Worm (Caenorhabditis elegans) whole organism, L1 larva: ENCODE data around the gene Y38H6C.24.

ENCODE experiments used
- alr-1 ChIP-seq: fragments of 200-800 bp; sonication (Bioruptor generic); optimal IDR thresholded peaks from 2 replicates; lab custom pipeline; 2018; ENCODE audit warnings: borderline replicate concordance, mild to moderate bottlenecking, missing genetic modification characterization, missing compliant biosample characterization
- aly-2 ChIP-seq: fragments of 150-350 bp; optimal IDR thresholded peaks from 2 replicates; lab custom pipeline; 2014; ENCODE audit warnings: missing biosample characterization, missing genetic modification characterization
- ama-1 ChIP-seq: fragments of 150-350 bp; optimal IDR thresholded peaks from 2 replicates; lab custom pipeline; 2014
- ceh-63 ChIP-seq: fragments of 200-800 bp; sonication (Bioruptor generic); optimal IDR thresholded peaks from 2 replicates; lab custom pipeline; 2018; ENCODE audit warnings: mild to moderate bottlenecking, missing genetic modification characterization, missing compliant biosample characterization
- ceh-88 ChIP-seq: fragments of 200-800 bp; sonication (Bioruptor generic); IDR thresholded peaks from 2 replicates; pipeline ENCODE4 v1.3.6; 2022; ENCODE audit warnings: missing genetic modification characterization, missing compliant biosample characterization
- ces-1 ChIP-seq: fragments of 150-350 bp; optimal IDR thresholded peaks from 2 replicates; lab custom pipeline; 2014; ENCODE audit warnings: missing biosample characterization, missing genetic modification reagents, missing genetic modification characterization
- dsc-1 ChIP-seq: sonication (generic microtip); optimal IDR thresholded peaks from 2 replicates; lab custom pipeline; 2016; ENCODE audit warnings: mild to moderate bottlenecking, missing genetic modification characterization, missing compliant biosample characterization
- efl-1 ChIP-seq, 4 experiments: fragments of 150-350 bp; optimal IDR thresholded peaks in 3 of 4; peaks in 1 of 4; 1 replicate in 1 of 4; 2 replicates in 3 of 4; lab custom pipeline; 2014; ENCODE audit warnings: missing biosample characterization in 2 of 4, missing genetic modification characterization in 2 of 4, missing genetic modification reagents in 2 of 4
- elt-2 ChIP-seq: sonication (generic microtip); optimal IDR thresholded peaks from 2 replicates; lab custom pipeline; 2016; ENCODE audit warnings: missing genetic modification characterization, mild to moderate bottlenecking, inconsistent platforms, missing compliant biosample characterization, missing genetic modification reagents
- fkh-8 ChIP-seq: sonication (generic microtip); optimal IDR thresholded peaks from 2 replicates; lab custom pipeline; 2016; ENCODE audit warnings: mild to moderate bottlenecking, missing genetic modification characterization, missing compliant biosample characterization
- fos-1 ChIP-seq: fragments of 150-350 bp; optimal IDR thresholded peaks from 2 replicates; lab custom pipeline; 2014; ENCODE audit warnings: missing biosample characterization, missing genetic modification characterization
- hlh-17 ChIP-seq: fragments of 200-800 bp; sonication (Bioruptor generic); optimal IDR thresholded peaks from 2 replicates; lab custom pipeline; 2018; ENCODE audit warnings: missing genetic modification characterization, mild to moderate bottlenecking, missing compliant biosample characterization, moderate library complexity, borderline replicate concordance
- jun-1 ChIP-seq: fragments of 150-350 bp; optimal IDR thresholded peaks from 2 replicates; lab custom pipeline; 2014; ENCODE audit warnings: missing biosample characterization, missing genetic modification reagents, missing genetic modification characterization
- lin-14 ChIP-seq: fragments of 200-800 bp; sonication (Bioruptor generic); optimal IDR thresholded peaks from 2 replicates; lab custom pipeline; 2018; ENCODE audit warnings: mild to moderate bottlenecking, missing genetic modification characterization, moderate library complexity, missing compliant biosample characterization
- lin-15B ChIP-seq: fragments of 150-350 bp; sonication (generic microtip); optimal IDR thresholded peaks from 3 replicates; lab custom pipeline; 2014; ENCODE audit warnings: missing biosample characterization, missing genetic modification characterization
- lin-35 ChIP-seq, 2 experiments: fragments of 150-350 bp; optimal IDR thresholded peaks; 2 replicates each; lab custom pipeline; 2014; ENCODE audit warnings: missing biosample characterization in 2 of 2, missing genetic modification characterization in 2 of 2, missing genetic modification reagents in 2 of 2
- lin-39 ChIP-seq: fragments of 150-350 bp; optimal IDR thresholded peaks from 2 replicates; lab custom pipeline; 2014; ENCODE audit warnings: missing biosample characterization, missing genetic modification reagents, missing genetic modification characterization
- lir-3 ChIP-seq: sonication (generic microtip); optimal IDR thresholded peaks from 2 replicates; lab custom pipeline; 2016; ENCODE audit warnings: mild to moderate bottlenecking, missing genetic modification characterization, moderate library complexity, missing compliant biosample characterization; ENCODE audit not compliant: poor library complexity
- lsy-2 ChIP-seq, 2 experiments: fragments of 150-350 bp; optimal IDR thresholded peaks; 2 replicates each; lab custom pipeline; 2014; ENCODE audit warnings: missing biosample characterization in 2 of 2, missing genetic modification characterization in 2 of 2
- mab-9 ChIP-seq: fragments of 200-800 bp; sonication (Bioruptor generic); IDR thresholded peaks from 2 replicates; pipeline ENCODE4 v1.3.6; 2022; ENCODE audit warnings: missing genetic modification reagents, missing genetic modification characterization, missing compliant biosample characterization
- mdl-1 ChIP-seq, 2 experiments: fragments of 150-350 bp; optimal IDR thresholded peaks; 2 replicates each; lab custom pipeline; 2014 to 2017; ENCODE audit warnings: missing biosample characterization in 2 of 2, missing genetic modification characterization in 2 of 2, inconsistent platforms in 1 of 2
- mef-2 ChIP-seq: fragments of 150-350 bp; optimal IDR thresholded peaks from 2 replicates; lab custom pipeline; 2014; ENCODE audit warnings: missing biosample characterization, missing genetic modification characterization
- mep-1 ChIP-seq: fragments of 150-350 bp; optimal IDR thresholded peaks from 2 replicates; lab custom pipeline; 2014; ENCODE audit warnings: missing biosample characterization, missing genetic modification characterization
- nhr-12 ChIP-seq: sonication (generic microtip); optimal IDR thresholded peaks from 2 replicates; lab custom pipeline; 2017; ENCODE audit warnings: missing biosample characterization, missing genetic modification characterization
- nhr-28 ChIP-seq: fragments of 150-350 bp; optimal IDR thresholded peaks from 2 replicates; lab custom pipeline; 2014; ENCODE audit warnings: missing biosample characterization, missing genetic modification characterization
- nhr-71 ChIP-seq: sonication (generic microtip); optimal IDR thresholded peaks from 2 replicates; lab custom pipeline; 2016; ENCODE audit warnings: mild to moderate bottlenecking, missing genetic modification characterization, moderate library complexity, missing compliant biosample characterization
- nhr-90 ChIP-seq: sonication (generic microtip); optimal IDR thresholded peaks from 2 replicates; lab custom pipeline; 2016; ENCODE audit warnings: mild to moderate bottlenecking, missing genetic modification characterization, missing compliant biosample characterization; ENCODE audit not compliant: poor library complexity
- snpc-4 ChIP-seq: fragments of 150-350 bp; optimal IDR thresholded peaks from 2 replicates; lab custom pipeline; 2014; ENCODE audit warnings: missing biosample characterization, missing genetic modification characterization
- sup-37 ChIP-seq: fragments of 200-800 bp; sonication (Bioruptor generic); optimal IDR thresholded peaks from 2 replicates; lab custom pipeline; 2018; ENCODE audit warnings: mild to moderate bottlenecking, missing genetic modification characterization, missing compliant biosample characterization
- tbx-2 ChIP-seq: sonication (generic microtip); optimal IDR thresholded peaks from 2 replicates; lab custom pipeline; 2016; ENCODE audit warnings: missing genetic modification characterization, missing compliant biosample characterization
- tlp-1 ChIP-seq: fragments of 150-350 bp; optimal IDR thresholded peaks from 2 replicates; lab custom pipeline; 2014; ENCODE audit warnings: missing biosample characterization, missing genetic modification characterization
- unc-86 ChIP-seq: sonication (generic microtip); optimal IDR thresholded peaks from 2 replicates; lab custom pipeline; 2016; ENCODE audit warnings: missing genetic modification characterization, missing compliant biosample characterization
- unc-98 ChIP-seq: fragments of 200-800 bp; sonication (Bioruptor generic); IDR thresholded peaks from 2 replicates; pipeline ENCODE4 v1.3.6; 2022; ENCODE audit warnings: missing genetic modification characterization, missing compliant biosample characterization
- vab-15 ChIP-seq: sonication (generic microtip); optimal IDR thresholded peaks from 2 replicates; lab custom pipeline; 2017; ENCODE audit warnings: missing genotype, mild to moderate bottlenecking, missing genetic modification characterization, missing compliant biosample characterization

The Y38H6C.24 gene

DNA sequence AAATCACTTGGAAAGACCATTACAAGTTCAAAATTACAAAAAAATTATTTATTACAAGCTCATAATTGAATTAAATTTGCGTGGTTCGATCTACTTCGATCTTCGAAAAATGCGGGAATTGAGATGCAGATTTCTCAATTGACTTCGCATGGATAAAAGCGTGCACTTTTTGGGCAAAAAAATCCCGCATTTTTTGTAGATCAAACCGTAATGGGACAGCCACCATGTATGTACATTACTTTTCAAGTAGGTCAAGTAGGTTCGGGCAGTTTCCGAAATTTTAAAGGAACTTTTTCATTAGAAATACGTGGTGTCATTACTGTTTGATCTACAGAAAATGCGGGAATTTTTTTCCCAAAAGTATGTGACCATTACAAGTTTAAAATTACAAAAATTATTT lies 28.7 kb upstream of the Y38H6C.24 start:
- TF ChIP-seq snpc-4 (no peak), efl-1 (optimal IDR thresholded peaks at IDR 0.05; lab: Kevin White, UChicago) (no peak), efl-1 (GFP tag; optimal IDR thresholded peaks at IDR 0.05 in 1 of 2; lab: Kevin White, UChicago) (peak in 1 of 2 experiments; percentile 25), elt-2 (tag; lab: Kevin White, UChicago) (peak; percentile 38)

DNA sequence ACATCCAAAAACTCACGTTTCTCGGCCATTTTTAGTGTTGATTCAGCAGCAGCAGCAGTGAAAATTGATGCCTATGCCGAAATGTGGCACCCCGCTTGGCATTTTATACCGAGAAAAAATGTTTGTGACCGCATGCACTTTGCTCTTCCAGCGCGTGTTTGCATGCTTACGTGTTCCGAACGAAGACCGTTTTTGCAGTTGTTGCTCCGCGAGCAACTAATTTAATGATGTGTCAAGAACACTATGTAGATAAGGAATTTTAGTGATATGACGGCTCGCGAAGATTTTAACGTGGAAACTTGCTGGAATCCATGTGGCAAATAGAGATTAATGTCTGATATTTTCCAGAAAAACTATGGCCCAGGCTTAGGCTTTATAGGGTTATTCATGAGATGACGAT lies 27.3 kb upstream of the Y38H6C.24 start, which contains the start of gene dct-16:
dct-16 (minus strand) TSS at position 78 of the 400 bp plus-strand sequence.
- no peak for TF ChIP-seq ceh-88 (GFP tag; lab: Robert Waterston, UW)
- peak; percentile 72 for TF ChIP-seq elt-2 (tag; lab: Kevin White, UChicago)
- TF ChIP-seq tbx-2 (tag; lab: Kevin White, UChicago) = no peak
- TF ChIP-seq nhr-71 (tag; lab: Kevin White, UChicago) = peak; percentile 18
- TF ChIP-seq ces-1 = no peak
- TF ChIP-seq lin-39 (tag; lab: Kevin White, UChicago) = no peak
- TF ChIP-seq lin-35 (GFP tag; optimal IDR thresholded peaks at IDR 0.05; lab: Kevin White, UChicago) = peak in 1 of 2 experiments; percentile 15
- TF ChIP-seq alr-1 = no peak
- peak; percentile 15 for TF ChIP-seq lin-14
- peak in 1 of 2 experiments; percentile 12 for TF ChIP-seq mdl-1 (tag; optimal IDR thresholded peaks at IDR 0.05; lab: Kevin White, UChicago)
- no peak for TF ChIP-seq nhr-12

DNA sequence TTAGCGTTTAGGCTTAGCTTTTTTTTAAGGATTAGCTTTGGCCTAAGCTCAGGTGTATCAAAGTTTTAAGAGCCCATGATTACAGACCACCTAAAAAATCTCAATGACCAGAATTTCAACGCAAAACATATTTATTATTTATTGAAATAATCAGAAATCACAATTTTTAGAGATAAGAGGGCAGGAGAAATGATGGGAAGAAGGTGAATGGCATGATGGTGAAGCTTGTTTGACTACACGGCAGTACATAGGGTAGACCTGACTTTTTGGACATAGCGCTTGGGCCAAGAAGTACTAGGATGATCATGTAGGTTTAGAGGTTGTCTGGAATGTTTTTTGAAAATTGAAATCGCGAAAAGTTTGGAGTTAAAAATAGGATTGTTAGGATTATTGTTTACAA lies 26.6 kb upstream of the Y38H6C.24 start:
- no peak for TF ChIP-seq hlh-17 (GFP tag; lab: Kevin White, UChicago)
- no peak for TF ChIP-seq unc-98 (GFP tag; lab: Robert Waterston, UW)
- no peak for TF ChIP-seq mep-1
- TF ChIP-seq lin-15B = no peak
- no peak for TF ChIP-seq dsc-1 (tag; lab: Kevin White, UChicago)
- TF ChIP-seq fos-1 (tag; lab: Kevin White, UChicago) = no peak
- TF ChIP-seq aly-2 (tag; lab: Kevin White, UChicago) = no peak
- TF ChIP-seq jun-1 = no peak
- no peak for TF ChIP-seq efl-1 (optimal IDR thresholded peaks at IDR 0.05; lab: Kevin White, UChicago)
- TF ChIP-seq efl-1 (GFP tag; optimal IDR thresholded peaks at IDR 0.05 in 1 of 2; lab: Kevin White, UChicago) = no peak
- TF ChIP-seq ceh-63 = no peak

DNA sequence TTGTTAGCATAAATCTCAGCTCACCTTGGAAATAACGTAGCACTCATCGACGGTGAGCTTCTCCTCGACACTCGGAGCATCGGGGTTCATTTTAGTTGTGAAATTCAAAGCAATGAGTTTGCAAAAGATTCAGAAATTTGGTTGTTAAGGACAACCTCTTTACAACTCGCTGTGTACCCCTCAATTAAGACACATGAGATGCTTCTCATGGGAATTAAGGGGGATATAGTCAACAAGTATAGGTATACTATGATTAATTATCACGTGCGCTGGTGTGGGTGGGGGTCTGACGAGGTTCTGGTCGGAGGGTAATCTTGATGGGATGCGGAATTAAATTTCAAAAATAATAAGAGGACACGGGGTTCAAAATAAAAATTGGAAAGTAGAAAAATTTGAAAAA lies 25.8 kb upstream of the Y38H6C.24 start, which contains the start of gene dct-14:
dct-14 (minus strand) TSS at position 101 of the 400 bp plus-strand sequence.
- no peak for TF ChIP-seq lir-3 (tag; lab: Kevin White, UChicago)
- no peak for TF ChIP-seq snpc-4
- TF ChIP-seq efl-1 (optimal IDR thresholded peaks at IDR 0.05; lab: Kevin White, UChicago) = no peak
- peak in 1 of 2 experiments; percentile 1 for TF ChIP-seq efl-1 (GFP tag; optimal IDR thresholded peaks at IDR 0.05 in 1 of 2; lab: Kevin White, UChicago)
- peak; percentile 14 for TF ChIP-seq fkh-8 (tag; lab: Kevin White, UChicago)
- TF ChIP-seq, all 84 proteins: peak for 2

DNA sequence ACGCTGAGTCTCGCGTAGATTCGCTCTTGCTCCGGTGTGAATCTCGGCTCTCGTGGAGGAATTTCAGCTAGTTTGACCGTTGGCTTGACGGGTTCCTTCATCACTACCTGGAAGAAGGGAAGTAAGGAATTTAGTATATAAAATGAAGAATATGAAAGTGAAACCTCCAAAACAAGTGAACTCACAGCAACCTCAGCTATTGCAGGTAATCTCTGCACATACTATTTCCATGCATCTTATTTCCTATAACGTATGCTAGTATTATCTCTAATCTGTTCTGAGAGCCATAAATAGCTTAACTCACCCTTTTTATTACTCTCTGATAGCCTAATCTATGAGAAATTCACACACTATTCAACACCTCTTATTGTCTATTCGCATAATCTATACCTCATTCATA lies 21.2 kb upstream of the Y38H6C.24 start, which contains the start of gene Y38H6C.4:
Y38H6C.4 (minus strand) TSS at position 101 of the 400 bp plus-strand sequence.
- TF ChIP-seq sup-37 (GFP tag; lab: Kevin White, UChicago) (no peak), vab-15 (tag; lab: Kevin White, UChicago) (no peak), nhr-71 (tag; lab: Kevin White, UChicago) (no peak), mef-2 (tag; lab: Kevin White, UChicago) (no peak), tlp-1 (tag; lab: Kevin White, UChicago) (no peak), mab-9 (GFP tag; lab: Robert Waterston, UW) (no peak), unc-98 (GFP tag; lab: Robert Waterston, UW) (no peak), lsy-2 (tag; optimal IDR thresholded peaks at IDR 0.05; lab: Kevin White, UChicago) (no peak), mep-1 (no peak), snpc-4 (no peak), unc-86 (tag; lab: Kevin White, UChicago) (no peak), ama-1 (lab: Kevin White, UChicago) (no peak), dsc-1 (tag; lab: Kevin White, UChicago) (no peak), fkh-8 (tag; lab: Kevin White, UChicago) (no peak), nhr-90 (tag; lab: Kevin White, UChicago) (no peak), nhr-28 (tag; lab: Kevin White, UChicago) (no peak)
